Fruit fly (Drosophila melanogaster) whole organism, adult: Measurements from ENCODE around the gene Osi8.

ENCODE experiments used
- CG11617 ChIP-seq: fragments of 200-800 bp; sonication (Bioruptor generic); optimal IDR thresholded peaks from 2 replicates; lab custom pipeline; 2017; ENCODE audit warnings: mild to moderate bottlenecking, missing biosample characterization, missing genetic modification reagents, missing genetic modification characterization
- CG12768 ChIP-seq: fragments of 200-800 bp; sonication (Bioruptor generic); optimal IDR thresholded peaks from 2 replicates; lab custom pipeline; 2017; ENCODE audit warnings: missing biosample characterization, missing genetic modification characterization, mild to moderate bottlenecking, moderate library complexity, missing genetic modification reagents
- CG14711 ChIP-seq: fragments of 200-800 bp; sonication (Bioruptor generic); optimal IDR thresholded peaks from 2 replicates; lab custom pipeline; 2018; ENCODE audit warnings: missing biosample characterization, mild to moderate bottlenecking, missing genetic modification characterization, moderate library complexity
- CG1620 ChIP-seq: fragments of 200-800 bp; sonication (Bioruptor generic); optimal IDR thresholded peaks from 2 replicates; lab custom pipeline; 2016; ENCODE audit warnings: missing biosample characterization, missing genetic modification characterization
- CG33017 ChIP-seq: fragments of 200-800 bp; sonication (Bioruptor generic); optimal IDR thresholded peaks from 2 replicates; lab custom pipeline; 2018; ENCODE audit warnings: missing biosample characterization, mild to moderate bottlenecking, missing genetic modification characterization, moderate library complexity
- CG5204 ChIP-seq: fragments of 200-800 bp; sonication (Bioruptor generic); optimal IDR thresholded peaks from 2 replicates; lab custom pipeline; 2016; ENCODE audit warnings: missing biosample characterization, missing genetic modification characterization
- CG7045 ChIP-seq: fragments of 200-800 bp; sonication (Bioruptor generic); optimal IDR thresholded peaks from 2 replicates; lab custom pipeline; 2017; ENCODE audit warnings: missing biosample characterization, mild to moderate bottlenecking, missing genetic modification characterization
- CG7101 ChIP-seq: fragments of 200-800 bp; sonication (Bioruptor generic); optimal IDR thresholded peaks from 2 replicates; lab custom pipeline; 2018; ENCODE audit warnings: missing biosample characterization, mild to moderate bottlenecking, missing genetic modification characterization, moderate library complexity
- Clk ChIP-seq: fragments of 200-800 bp; sonication (Bioruptor generic); optimal IDR thresholded peaks from 2 replicates; lab custom pipeline; 2017; ENCODE audit warnings: missing biosample characterization, missing genetic modification characterization
- Crg-1 ChIP-seq: fragments of 200-800 bp; sonication (Bioruptor generic); optimal IDR thresholded peaks from 2 replicates; lab custom pipeline; 2016; ENCODE audit warnings: missing biosample characterization, missing genetic modification characterization
- Hr96 ChIP-seq: fragments of 200-800 bp; sonication (Bioruptor generic); optimal IDR thresholded peaks from 2 replicates; lab custom pipeline; 2016; ENCODE audit warnings: missing biosample characterization, missing genetic modification characterization
- Mnt ChIP-seq: fragments of 200-800 bp; sonication (Bioruptor generic); optimal IDR thresholded peaks from 2 replicates; lab custom pipeline; 2016; ENCODE audit warnings: missing biosample characterization, mild to moderate bottlenecking, missing genetic modification characterization
- bab1 ChIP-seq: fragments of 200-800 bp; sonication (Bioruptor generic); optimal IDR thresholded peaks from 3 replicates; lab custom pipeline; 2019; ENCODE audit warnings: missing biosample characterization, mild to moderate bottlenecking, missing genetic modification characterization, moderate library complexity
- cic ChIP-seq: fragments of 200-800 bp; sonication (Bioruptor generic); optimal IDR thresholded peaks from 2 replicates; lab custom pipeline; 2017; ENCODE audit warnings: missing biosample characterization, mild to moderate bottlenecking, missing genetic modification characterization, moderate library complexity
- cnc ChIP-seq, 2 experiments: fragments of >200 bp; optimal IDR thresholded peaks; 2 replicates each; lab custom pipeline; 2017
- kay ChIP-seq: fragments of 200-800 bp; sonication (Bioruptor generic); peaks from one replicate; lab custom pipeline; 2016; ENCODE audit warnings: missing biosample characterization, missing genetic modification characterization, borderline replicate concordance
- ovo ChIP-seq: fragments of 200-800 bp; sonication (Bioruptor generic); optimal IDR thresholded peaks from 2 replicates; lab custom pipeline; 2016; ENCODE audit warnings: missing biosample characterization, missing genetic modification characterization
- pad ChIP-seq: fragments of 200-800 bp; sonication (Bioruptor generic); optimal IDR thresholded peaks from 3 replicates; lab custom pipeline; 2017; ENCODE audit warnings: missing biosample characterization, missing genetic modification characterization, mild to moderate bottlenecking, moderate library complexity, missing genetic modification reagents
- tj ChIP-seq: fragments of 200-800 bp; sonication (Bioruptor generic); optimal IDR thresholded peaks from 3 replicates; lab custom pipeline; 2017; ENCODE audit warnings: missing biosample characterization, mild to moderate bottlenecking, missing genetic modification characterization, moderate library complexity
- toe ChIP-seq: fragments of 200-800 bp; sonication (Bioruptor generic); optimal IDR thresholded peaks from 2 replicates; lab custom pipeline; 2016; ENCODE audit warnings: missing biosample characterization, missing genetic modification characterization

Osi8 gene

DNA sequence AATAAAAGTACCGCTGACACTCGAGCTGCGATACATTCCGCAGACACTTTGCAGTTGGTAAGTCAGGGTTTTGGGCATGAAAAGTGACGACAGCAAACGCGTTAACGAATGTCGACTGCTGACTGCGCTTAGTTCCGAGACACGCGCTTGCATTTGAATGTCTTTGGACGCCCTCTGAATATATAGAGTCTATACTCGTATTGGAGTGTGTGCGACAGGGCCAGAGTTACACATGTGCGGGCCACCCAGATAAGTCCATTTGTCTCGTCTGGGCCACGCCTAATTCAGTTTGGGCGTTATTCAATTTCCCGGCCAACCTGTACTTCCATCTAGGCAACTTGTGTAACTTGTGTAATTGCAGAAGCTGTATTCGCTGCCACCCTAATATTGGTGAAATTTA, 35.3 kb downstream of the Osi8 start:
- TF ChIP-seq toe (GFP tag; lab: Kevin White, UChicago) (no peak), CG12768 (GFP tag; lab: Kevin White, UChicago) (no peak), CG11617 (GFP tag; lab: Kevin White, UChicago) (no peak), cnc (optimal IDR thresholded peaks at IDR 0.05; lab: Kevin White, UChicago) (no peak), Crg-1 (GFP tag; lab: Kevin White, UChicago) (no peak), CG33017 (tag; lab: Kevin White, UChicago) (no peak), Clk (no peak), CG7045 (GFP tag; lab: Kevin White, UChicago) (no peak)

DNA sequence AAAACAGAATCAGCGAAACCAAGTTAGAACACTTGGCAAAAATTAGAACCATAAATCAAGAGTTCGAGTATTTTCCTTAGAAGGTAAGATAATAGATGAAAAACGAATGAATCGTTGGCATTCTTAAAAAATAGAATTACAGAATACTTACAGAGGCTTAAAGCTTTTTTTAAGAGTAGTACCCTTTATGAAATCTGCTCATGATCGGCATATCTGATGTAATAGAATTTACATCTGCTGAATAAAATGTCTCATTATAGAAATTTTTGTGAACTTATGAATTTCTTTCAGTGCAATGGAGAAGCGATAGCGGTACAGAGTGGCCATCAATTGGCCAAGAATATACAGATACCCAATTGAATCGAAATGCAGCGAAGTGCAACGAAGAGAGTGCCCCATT, 36.5 kb downstream of the Osi8 start, which contains the start of gene Osi13:
Gene Osi13 (plus strand): TSS at position 301 of the 400 bp plus-strand sequence.
- TF ChIP-seq CG14711 = no peak
- TF ChIP-seq tj (GFP tag; lab: Kevin White, UChicago) = no peak
- no peak for TF ChIP-seq cnc (optimal IDR thresholded peaks at IDR 0.05; lab: Kevin White, UChicago)
- TF ChIP-seq CG11617 (GFP tag; lab: Kevin White, UChicago) = no peak
- no peak for TF ChIP-seq cic (GFP tag; lab: Kevin White, UChicago)

DNA sequence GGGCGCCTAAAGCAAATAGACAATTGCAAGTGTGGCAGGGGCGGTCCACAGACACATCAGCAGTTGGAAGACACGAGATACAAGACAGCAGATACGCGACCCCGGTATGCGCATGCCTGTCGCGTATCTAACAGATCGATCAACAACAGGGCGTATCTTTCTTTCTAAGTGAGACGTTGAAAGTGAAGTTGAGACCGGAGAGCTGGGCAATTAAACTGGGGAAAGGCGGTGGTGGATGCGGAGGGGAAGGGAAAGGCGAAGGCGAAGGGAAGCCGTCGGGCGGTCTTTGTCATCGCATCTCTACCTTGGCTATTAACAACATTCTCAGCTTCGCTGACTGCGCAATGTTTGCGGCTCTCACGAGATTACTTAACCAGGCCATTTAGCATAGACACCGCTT, 39.1 kb downstream of the Osi8 start:
- TF ChIP-seq CG11617 (GFP tag; lab: Kevin White, UChicago) = no peak
- TF ChIP-seq Crg-1 (GFP tag; lab: Kevin White, UChicago) = no peak
- no peak for TF ChIP-seq Mnt (GFP tag; lab: Kevin White, UChicago)
- TF ChIP-seq kay (GFP tag; lab: Kevin White, UChicago) = no peak
- TF ChIP-seq toe (GFP tag; lab: Kevin White, UChicago) = no peak
- TF ChIP-seq bab1 (GFP tag; lab: Kevin White, UChicago) = no peak
- no peak for TF ChIP-seq tj (GFP tag; lab: Kevin White, UChicago)
- no peak for TF ChIP-seq ovo (GFP tag; lab: Kevin White, UChicago)
- no peak for TF ChIP-seq cic (GFP tag; lab: Kevin White, UChicago)
- TF ChIP-seq CG14711 = no peak
- no peak for TF ChIP-seq CG7045 (GFP tag; lab: Kevin White, UChicago)
- TF ChIP-seq CG33017 (tag; lab: Kevin White, UChicago) = no peak
- no peak for TF ChIP-seq CG12768 (GFP tag; lab: Kevin White, UChicago)
- TF ChIP-seq CG1620 (GFP tag; lab: Kevin White, UChicago) = no peak
- TF ChIP-seq pad (GFP tag; lab: Kevin White, UChicago) = no peak
- no peak for TF ChIP-seq Hr96 (GFP tag; lab: Kevin White, UChicago)
- TF ChIP-seq CG7101 (tag; lab: Kevin White, UChicago) = no peak
- no peak for TF ChIP-seq cnc (optimal IDR thresholded peaks at IDR 0.05; lab: Kevin White, UChicago)
- TF ChIP-seq Clk = no peak
- no peak for TF ChIP-seq CG5204 (GFP tag; lab: Kevin White, UChicago)

DNA sequence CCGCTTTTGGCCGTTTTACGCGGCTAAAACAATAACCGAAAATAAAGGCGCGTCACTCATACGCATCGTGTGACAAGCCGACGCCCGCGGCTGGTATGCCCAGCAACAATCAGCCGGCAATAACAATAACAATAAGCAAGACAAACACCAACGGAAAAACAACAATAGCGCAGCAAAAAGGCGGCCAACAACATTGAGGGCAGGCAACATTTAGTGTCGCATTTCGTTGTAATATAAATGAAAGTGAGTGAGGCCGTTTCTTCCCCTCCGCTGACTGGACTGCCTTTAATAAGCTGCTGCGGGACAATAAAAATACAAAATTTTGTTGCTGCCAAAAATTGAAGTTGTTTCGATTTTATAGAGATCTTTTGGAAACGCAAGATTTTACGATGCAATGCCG, 42.2 kb downstream of the Osi8 start:
- TF ChIP-seq Mnt (GFP tag; lab: Kevin White, UChicago) (no peak), cic (GFP tag; lab: Kevin White, UChicago) (no peak), Clk (no peak)

DNA sequence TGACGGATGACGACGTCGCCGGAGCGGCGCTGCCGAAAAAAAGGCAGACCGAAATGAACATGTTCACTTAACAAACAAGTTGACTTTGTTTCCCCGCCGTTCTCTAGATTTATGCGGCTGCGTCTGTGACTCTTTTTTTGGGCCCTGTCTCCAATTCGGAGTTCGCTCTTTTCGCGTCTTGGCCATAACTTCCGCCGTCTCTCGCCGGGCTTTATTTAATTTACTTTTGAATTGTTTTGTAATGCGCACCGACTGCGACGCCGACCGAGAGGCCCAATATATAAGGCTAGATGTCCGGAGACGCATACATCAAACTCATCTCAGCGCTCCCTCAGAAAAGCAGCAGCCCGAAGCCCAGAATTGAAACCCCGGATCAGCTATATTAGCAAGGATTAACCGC, 43.9 kb downstream of the Osi8 start, which contains the start of gene Osi14:
Gene Osi14 (plus strand): TSS at position 301 of the 400 bp plus-strand sequence.
- TF ChIP-seq pad (GFP tag; lab: Kevin White, UChicago) = no peak
- TF ChIP-seq CG14711 = no peak
- no peak for TF ChIP-seq Clk
- TF ChIP-seq CG33017 (tag; lab: Kevin White, UChicago) = no peak
- TF ChIP-seq Crg-1 (GFP tag; lab: Kevin White, UChicago) = no peak
- TF ChIP-seq CG11617 (GFP tag; lab: Kevin White, UChicago) = no peak
- no peak for TF ChIP-seq CG12768 (GFP tag; lab: Kevin White, UChicago)
- no peak for TF ChIP-seq cic (GFP tag; lab: Kevin White, UChicago)
- TF ChIP-seq ovo (GFP tag; lab: Kevin White, UChicago) = no peak
- no peak for TF ChIP-seq cnc (optimal IDR thresholded peaks at IDR 0.05; lab: Kevin White, UChicago)
- no peak for TF ChIP-seq CG7045 (GFP tag; lab: Kevin White, UChicago)
- no peak for TF ChIP-seq CG1620 (GFP tag; lab: Kevin White, UChicago)
- no peak for TF ChIP-seq Hr96 (GFP tag; lab: Kevin White, UChicago)
- no peak for TF ChIP-seq toe (GFP tag; lab: Kevin White, UChicago)

DNA sequence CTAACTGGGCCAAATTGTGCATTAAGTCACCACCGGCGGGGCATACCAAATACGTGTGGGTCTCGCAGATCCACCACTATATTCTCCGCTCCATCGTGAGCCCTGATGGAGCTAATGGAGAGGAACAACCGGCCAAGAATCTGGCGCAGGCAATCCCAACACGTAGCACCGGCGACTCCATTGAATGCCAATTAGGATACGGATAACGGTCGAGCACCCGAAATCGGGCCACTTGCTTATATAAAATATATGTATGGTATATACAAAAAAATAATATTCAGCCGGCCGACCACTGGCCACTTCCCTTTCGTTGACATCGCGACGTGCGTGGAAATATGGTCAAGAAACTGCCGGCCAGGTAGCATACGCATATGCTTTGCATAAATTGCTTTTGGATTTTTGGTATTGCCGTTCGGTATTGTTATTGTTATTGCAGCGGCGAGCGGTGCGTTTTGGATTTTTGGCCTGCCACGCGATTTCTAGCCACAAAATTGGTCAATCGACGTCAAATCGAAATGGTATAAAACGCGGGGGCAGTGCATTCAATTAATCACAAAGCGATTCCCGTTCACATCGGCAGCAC, 46.4 kb downstream of the Osi8 start, which contains the start of gene Osi15:
Gene Osi15 (plus strand): TSS at position 548 of the 583 bp plus-strand sequence.
- no peak for TF ChIP-seq pad (GFP tag; lab: Kevin White, UChicago)
- TF ChIP-seq Hr96 (GFP tag; lab: Kevin White, UChicago) = no peak
- no peak for TF ChIP-seq bab1 (GFP tag; lab: Kevin White, UChicago)
- no peak for TF ChIP-seq CG12768 (GFP tag; lab: Kevin White, UChicago)
- no peak for TF ChIP-seq Crg-1 (GFP tag; lab: Kevin White, UChicago)
- no peak for TF ChIP-seq CG33017 (tag; lab: Kevin White, UChicago)
- TF ChIP-seq CG1620 (GFP tag; lab: Kevin White, UChicago) = no peak
- no peak for TF ChIP-seq tj (GFP tag; lab: Kevin White, UChicago)
- TF ChIP-seq cic (GFP tag; lab: Kevin White, UChicago) = no peak
- TF ChIP-seq Mnt (GFP tag; lab: Kevin White, UChicago) = no peak
